Fruit fly (Drosophila melanogaster): ENCODE data around the gene nej.

DNA sequence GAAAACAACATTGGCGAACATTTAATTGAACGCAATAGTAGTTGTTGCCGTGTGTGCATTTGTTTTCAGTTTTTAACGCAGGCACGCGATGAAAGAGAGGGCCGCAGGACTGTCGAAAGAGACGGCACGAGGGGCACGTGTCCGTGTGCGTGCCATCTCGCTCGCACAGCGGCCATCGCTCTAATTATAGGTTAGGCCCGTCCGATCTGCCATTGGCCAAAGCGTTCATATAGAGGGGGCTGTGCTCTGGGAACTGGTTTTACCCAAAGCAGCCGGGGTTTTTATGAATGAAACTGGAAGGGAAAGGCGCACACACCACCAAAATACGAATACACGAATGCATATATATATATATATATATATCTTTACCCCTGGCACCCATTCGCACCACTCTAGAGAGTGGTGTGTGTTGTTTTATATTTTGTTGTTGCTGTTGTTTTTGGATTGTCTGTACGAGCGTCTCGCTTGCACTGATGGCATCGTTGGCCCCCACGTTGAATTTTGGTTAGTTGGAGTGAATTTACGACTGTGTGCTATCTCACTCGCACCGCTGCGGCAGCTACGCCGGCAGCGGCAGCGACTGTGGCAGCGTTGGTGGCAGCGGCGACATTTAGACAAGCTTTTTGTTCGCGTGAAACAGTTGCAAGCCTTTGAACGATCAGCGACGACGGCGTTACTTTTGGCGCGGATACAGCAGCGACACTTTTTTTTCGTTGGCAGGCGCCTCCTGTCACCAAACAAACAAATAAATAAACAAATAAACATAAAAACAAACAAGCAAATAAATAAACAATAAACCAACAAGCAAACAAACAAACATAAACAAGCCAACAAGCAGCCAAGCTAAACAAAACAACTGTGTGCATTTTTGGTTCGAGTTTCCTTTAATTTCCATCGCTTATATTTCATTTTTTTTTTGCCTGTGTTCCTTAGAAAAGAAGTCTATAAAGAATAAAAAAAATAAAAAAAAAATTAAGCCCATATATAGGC, 42.4 kb upstream of the nej start, which contains the start of gene Sp1:
- TF ChIP-seq spab (GFP tag; optimal IDR thresholded peaks at IDR 0.05), result no peak
- TF ChIP-seq CG3919 (GFP tag; optimal IDR thresholded peaks at IDR 0.05), result no peak
- TF ChIP-seq CG10669 (GFP tag; optimal IDR thresholded peaks at IDR 0.05), result no peak
- TF ChIP-seq CG32006 (GFP tag; optimal IDR thresholded peaks at IDR 0.05), result no peak
- TF ChIP-seq esn (GFP tag; optimal IDR thresholded peaks at IDR 0.05), result no peak
- TF ChIP-seq fkh (GFP tag; optimal IDR thresholded peaks at IDR 0.05), result no peak

Data from whole organism, prepupa.